Worm (Caenorhabditis elegans) whole organism, mixed stage, embryonic: Measurements from ENCODE around the gene lst-6.

Experiments
- M03D4.4 ChIP-seq: sonication (generic microtip); optimal IDR thresholded peaks from 2 replicates; lab custom pipeline; 2017; ENCODE audit warnings: mild to moderate bottlenecking, missing genetic modification characterization, missing compliant biosample characterization
- bed-3 ChIP-seq: fragments of 200-800 bp; sonication (Bioruptor generic); optimal IDR thresholded peaks from 3 replicates; lab custom pipeline; 2018; ENCODE audit warnings: mild to moderate bottlenecking, missing genetic modification characterization, moderate library complexity, missing compliant biosample characterization
- blmp-1 ChIP-seq: fragments of 150-350 bp; optimal IDR thresholded peaks from 2 replicates; lab custom pipeline; 2014; ENCODE audit warnings: missing biosample characterization, missing genetic modification characterization
- ceh-39 ChIP-seq: fragments of 150-350 bp; optimal IDR thresholded peaks from 2 replicates; lab custom pipeline; 2014; ENCODE audit warnings: missing biosample characterization, missing genetic modification characterization
- ceh-43 ChIP-seq: fragments of 200-800 bp; sonication (Bioruptor generic); optimal IDR thresholded peaks from 2 replicates; lab custom pipeline; 2018; ENCODE audit warnings: mild to moderate bottlenecking, missing genetic modification characterization, moderate library complexity, missing compliant biosample characterization
- ceh-83 ChIP-seq: fragments of 200-800 bp; sonication (Bioruptor generic); optimal IDR thresholded peaks from 2 replicates; lab custom pipeline; 2018; ENCODE audit warnings: mild to moderate bottlenecking, missing genetic modification characterization, missing compliant biosample characterization
- ces-1 ChIP-seq: fragments of 150-350 bp; optimal IDR thresholded peaks from 2 replicates; lab custom pipeline; 2014; ENCODE audit warnings: missing biosample characterization, missing genetic modification reagents, missing genetic modification characterization
- cnd-1 ChIP-seq: fragments of 200-800 bp; sonication (Bioruptor generic); optimal IDR thresholded peaks from 2 replicates; lab custom pipeline; 2018; ENCODE audit warnings: mild to moderate bottlenecking, missing genetic modification characterization, missing compliant biosample characterization
- elt-1 ChIP-seq: sonication (generic microtip); optimal IDR thresholded peaks from 2 replicates; lab custom pipeline; 2017; ENCODE audit warnings: missing genetic modification characterization, mild to moderate bottlenecking, missing compliant biosample characterization, antibody characterized with exemption, moderate library complexity, borderline replicate concordance; ENCODE audit not compliant: insufficient read depth
- elt-3 ChIP-seq: fragments of 150-350 bp; optimal IDR thresholded peaks from 2 replicates; lab custom pipeline; 2014; ENCODE audit warnings: missing biosample characterization, missing genetic modification characterization
- flh-1 ChIP-seq: fragments of 200-800 bp; sonication (Bioruptor generic); optimal IDR thresholded peaks from 2 replicates; lab custom pipeline; 2018; ENCODE audit warnings: mild to moderate bottlenecking, missing genetic modification characterization, moderate library complexity, missing compliant biosample characterization
- ham-2 ChIP-seq: fragments of 200-800 bp; sonication (Bioruptor generic); optimal IDR thresholded peaks from 2 replicates; lab custom pipeline; 2018; ENCODE audit warnings: mild to moderate bottlenecking, missing genetic modification characterization, missing compliant biosample characterization
- hlh-1 ChIP-seq: fragments of 150-350 bp; optimal IDR thresholded peaks from 2 replicates; lab custom pipeline; 2014; ENCODE audit warnings: missing biosample characterization, missing genetic modification reagents, missing genetic modification characterization
- lin-13 ChIP-seq: fragments of 150-350 bp; optimal IDR thresholded peaks from 2 replicates; lab custom pipeline; 2014; ENCODE audit warnings: missing biosample characterization, missing genetic modification characterization
- lin-32 ChIP-seq: fragments of 200-800 bp; sonication (Bioruptor generic); optimal IDR thresholded peaks from 2 replicates; lab custom pipeline; 2018; ENCODE audit warnings: mild to moderate bottlenecking, missing genetic modification characterization, missing compliant biosample characterization
- lsy-2 ChIP-seq: fragments of 150-350 bp; optimal IDR thresholded peaks from 2 replicates; lab custom pipeline; 2014; ENCODE audit warnings: missing biosample characterization, missing genetic modification characterization
- mab-5 ChIP-seq: fragments of 150-350 bp; optimal IDR thresholded peaks from 2 replicates; lab custom pipeline; 2014; ENCODE audit warnings: missing biosample characterization, missing genetic modification characterization
- mep-1 ChIP-seq: fragments of 150-350 bp; optimal IDR thresholded peaks from 2 replicates; lab custom pipeline; 2017; ENCODE audit warnings: missing biosample characterization, missing genetic modification reagents, missing genetic modification characterization, inconsistent platforms
- mls-2 ChIP-seq: sonication (generic microtip); optimal IDR thresholded peaks from 2 replicates; lab custom pipeline; 2016; ENCODE audit warnings: mild to moderate bottlenecking, missing genetic modification characterization, moderate library complexity, missing compliant biosample characterization
- nhr-12 ChIP-seq: fragments of 150-350 bp; optimal IDR thresholded peaks from 2 replicates; lab custom pipeline; 2014; ENCODE audit warnings: missing biosample characterization, missing genetic modification characterization
- nhr-2 ChIP-seq: fragments of 150-350 bp; optimal IDR thresholded peaks from 2 replicates; lab custom pipeline; 2014; ENCODE audit warnings: missing biosample characterization, missing genetic modification characterization
- nhr-237 ChIP-seq: fragments of 150-350 bp; optimal IDR thresholded peaks from 2 replicates; lab custom pipeline; 2014; ENCODE audit warnings: missing biosample characterization, missing genetic modification characterization
- nhr-28 ChIP-seq: fragments of 150-350 bp; optimal IDR thresholded peaks from 2 replicates; lab custom pipeline; 2014; ENCODE audit warnings: missing biosample characterization, missing genetic modification characterization
- pha-4 ChIP-seq: fragments of 150-350 bp; optimal IDR thresholded peaks from 2 replicates; lab custom pipeline; 2018; ENCODE audit warnings: missing biosample characterization, missing genetic modification reagents, missing genetic modification characterization
- sem-2 ChIP-seq: fragments of 200-800 bp; sonication (Bioruptor generic); optimal IDR thresholded peaks from 2 replicates; lab custom pipeline; 2018; ENCODE audit warnings: mild to moderate bottlenecking, missing genetic modification characterization, missing compliant biosample characterization
- snpc-4 ChIP-seq: fragments of 150-350 bp; optimal IDR thresholded peaks from 2 replicates; lab custom pipeline; 2014; ENCODE audit warnings: missing biosample characterization, missing genetic modification characterization
- sptf-1 ChIP-seq: sonication (generic microtip); optimal IDR thresholded peaks from 2 replicates; lab custom pipeline; 2017; ENCODE audit warnings: mild to moderate bottlenecking, missing genetic modification characterization, moderate library complexity, missing compliant biosample characterization
- unc-39 ChIP-seq: fragments of 150-350 bp; optimal IDR thresholded peaks from 2 replicates; lab custom pipeline; 2014; ENCODE audit warnings: missing biosample characterization, missing genetic modification characterization
- unc-62 ChIP-seq: fragments of 150-350 bp; optimal IDR thresholded peaks from 2 replicates; lab custom pipeline; 2014; ENCODE audit warnings: missing biosample characterization, missing genetic modification reagents, missing genetic modification characterization
- zip-8 ChIP-seq: fragments of 150-350 bp; optimal IDR thresholded peaks from 2 replicates; lab custom pipeline; 2014; ENCODE audit warnings: missing biosample characterization, missing genetic modification characterization

Gene lst-6

ce11 chrII:7049470-7049869 is 27.2 kb upstream of the lst-6 start:
- no peak for TF ChIP-seq ceh-83 (GFP tag; lab: Kevin White, UChicago)
- TF ChIP-seq nhr-12 (tag; lab: Kevin White, UChicago): no peak
- TF ChIP-seq ces-1: no peak
- no peak for TF ChIP-seq lin-32 (GFP tag; lab: Kevin White, UChicago)
- TF ChIP-seq snpc-4 (tag; lab: Kevin White, UChicago): no peak
- no peak for TF ChIP-seq cnd-1 (tag; lab: Kevin White, UChicago)
- no peak for TF ChIP-seq blmp-1 (tag; lab: Kevin White, UChicago)
- TF ChIP-seq nhr-2 (tag; lab: Kevin White, UChicago): no peak
- TF ChIP-seq mls-2 (tag; lab: Kevin White, UChicago): no peak
- TF ChIP-seq nhr-28 (tag; lab: Kevin White, UChicago): no peak

- TF ChIP-seq ceh-39 (tag; lab: Kevin White, UChicago) (no peak), elt-3 (tag; lab: Kevin White, UChicago) (no peak), cnd-1 (tag; lab: Kevin White, UChicago) (no peak), lin-13 (tag; lab: Kevin White, UChicago) (no peak)
These were observed 15.5 kb upstream of the lst-6 start, which contains the start of gene cin-4 for ce11 chrII:7037659-7038342. Gene cin-4, plus strand, starts transcription at chrII:7038292.

DNA sequence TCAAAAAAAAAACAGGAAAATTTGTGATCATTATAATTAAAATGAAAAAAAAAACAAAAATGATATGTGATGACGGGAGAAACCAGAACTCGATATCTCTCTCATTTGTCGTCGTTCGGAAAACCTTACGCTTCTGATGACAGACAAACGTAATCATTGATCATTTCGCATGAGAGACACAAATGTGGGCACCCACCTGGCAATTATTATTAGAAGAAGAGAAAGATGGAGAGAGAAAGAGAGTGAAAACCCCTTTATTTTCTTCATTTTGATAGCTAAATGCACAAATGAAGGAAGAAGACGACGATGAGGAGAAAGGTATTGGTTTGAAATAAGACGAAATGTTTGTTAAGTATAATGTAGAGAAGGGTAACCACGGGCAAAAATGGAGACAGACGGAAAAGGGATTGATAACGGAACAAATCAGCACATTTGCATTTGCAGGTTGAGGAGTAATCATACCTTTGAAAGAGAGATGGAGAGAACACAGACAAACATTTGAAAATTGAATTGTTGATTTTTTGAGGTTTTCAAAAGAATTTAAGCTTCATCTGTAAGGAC is 8.9 kb upstream of the lst-6 start:
- TF ChIP-seq mls-2 (tag; lab: Kevin White, UChicago) (no peak), elt-1 (tag; lab: Kevin White, UChicago) (no peak), elt-3 (tag; lab: Kevin White, UChicago) (no peak), unc-39 (tag; lab: Kevin White, UChicago) (no peak), sem-2 (GFP tag; lab: Kevin White, UChicago) (no peak), pha-4 (tag; lab: Kevin White, UChicago) (no peak), lsy-2 (tag; lab: Kevin White, UChicago) (no peak)

DNA sequence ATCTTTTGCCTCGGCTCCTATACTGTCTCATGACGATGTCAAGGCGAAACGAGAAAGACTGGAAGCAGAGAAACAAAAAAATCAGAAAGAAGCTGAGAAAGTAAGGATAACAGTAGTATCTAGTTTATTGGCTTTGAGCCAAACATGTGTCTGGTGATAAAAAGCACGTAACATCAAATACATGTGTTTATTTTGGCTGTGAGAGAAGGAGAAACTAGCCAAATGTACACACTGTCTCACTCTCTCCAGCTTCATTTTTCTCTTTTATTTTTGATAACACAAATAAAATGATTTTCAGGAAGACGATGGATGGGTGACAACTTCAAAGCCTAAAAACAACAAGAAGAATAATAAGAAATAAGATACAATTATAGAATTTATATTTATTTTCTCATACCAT is 7.2 kb upstream of the lst-6 start:
- TF ChIP-seq nhr-237 (tag; lab: Kevin White, UChicago) (no peak), ceh-39 (tag; lab: Kevin White, UChicago) (no peak), elt-1 (tag; lab: Kevin White, UChicago) (no peak), unc-62 (GFP tag; lab: Kevin White, UChicago) (no peak), bed-3 (GFP tag; lab: Kevin White, UChicago) (no peak), ham-2 (GFP tag; lab: Kevin White, UChicago) (no peak), cnd-1 (tag; lab: Kevin White, UChicago) (no peak), mab-5 (tag; lab: Kevin White, UChicago) (no peak), sem-2 (GFP tag; lab: Kevin White, UChicago) (no peak), M03D4.4 (tag; lab: Kevin White, UChicago) (no peak), ceh-43 (GFP tag; lab: Kevin White, UChicago) (no peak), hlh-1 (no peak)

ce11 chrII:7024897-7025852 is 2.9 kb upstream of the lst-6 start, which contains the start of gene znf-598:
Gene znf-598, plus strand, starts transcription at chrII:7025802.
- TF ChIP-seq sptf-1 (peak; percentile 1), flh-1 (GFP tag; lab: Kevin White, UChicago) (no peak), cnd-1 (tag; lab: Kevin White, UChicago) (no peak), pha-4 (tag; lab: Kevin White, UChicago) (peak; percentile 65), mep-1 (peak; percentile 29), M03D4.4 (tag; lab: Kevin White, UChicago) (no peak), zip-8 (no peak), lsy-2 (tag; lab: Kevin White, UChicago) (peak; percentile 21)
- TF ChIP-seq, all 35 proteins: peak for 4
